Worm (Caenorhabditis elegans): ENCODE data around the gene sym-2.

DNA sequence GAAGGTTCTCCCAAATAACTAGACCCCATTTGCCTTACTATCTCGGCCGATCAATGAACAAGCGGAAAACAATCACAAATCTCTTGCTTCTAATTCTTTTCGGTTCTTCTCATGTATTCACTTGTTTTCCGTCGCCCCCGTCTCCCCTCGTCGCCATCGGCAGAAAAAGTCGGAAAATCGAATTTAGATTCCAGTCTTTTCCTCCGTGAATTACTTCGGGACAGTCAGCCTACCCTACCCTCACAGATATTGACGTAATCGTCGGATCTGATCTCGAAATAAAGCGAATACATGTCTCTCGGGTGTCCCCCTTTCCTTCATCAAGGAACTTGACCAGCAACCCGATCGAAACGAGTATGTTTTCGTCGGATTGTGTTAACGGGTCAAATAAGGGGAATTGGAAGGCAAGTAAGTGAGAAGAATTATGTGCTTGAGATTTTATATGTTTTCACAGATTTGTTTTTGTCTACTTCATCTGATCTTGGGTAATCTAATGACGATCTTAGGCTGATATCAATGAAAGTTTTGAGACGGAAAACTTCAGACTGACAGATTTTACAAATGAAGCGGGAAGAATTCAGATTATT is 2.3 kb upstream of the sym-2 start:
- TF ChIP-seq lin-39 (tag; optimal IDR thresholded peaks at IDR 0.05) (no peak), fos-1 (tag; optimal IDR thresholded peaks at IDR 0.05) (no peak)
